Fruit fly (Drosophila melanogaster): Measurements from ENCODE around the gene CG11353.
A peak's percentile ranks its signal among the peaks of the same experiment; 100 is the strongest.

dm6 chr3L:4519417-4519931 is 13.5 kb upstream of the CG11353 start:
- TF ChIP-seq CG16779 (tag; optimal IDR thresholded peaks at IDR 0.05) (no peak), Lpt (GFP tag; optimal IDR thresholded peaks at IDR 0.05) (no peak), CG11902 (GFP tag; optimal IDR thresholded peaks at IDR 0.05) (no peak), Gug (GFP tag; IDR thresholded peaks at IDR 0.05) (no peak), CG8119 (GFP tag; IDR thresholded peaks at IDR 0.05) (peak; percentile 70; the same call in 2 of the 3 replicates), spab (GFP tag; optimal IDR thresholded peaks at IDR 0.05) (no peak), CG8319 (GFP tag; optimal IDR thresholded peaks at IDR 0.05) (no peak), ss (GFP tag; optimal IDR thresholded peaks at IDR 0.05) (no peak), OdsH (GFP tag; optimal IDR thresholded peaks at IDR 0.05) (no peak), CG6276 (GFP tag; optimal IDR thresholded peaks at IDR 0.05) (peak; percentile 33), topi (GFP tag; optimal IDR thresholded peaks at IDR 0.05) (no peak), CG10669 (GFP tag; optimal IDR thresholded peaks at IDR 0.05) (no peak), pdm3 (GFP tag; optimal IDR thresholded peaks at IDR 0.05) (no peak), Sox14 (GFP tag; optimal IDR thresholded peaks at IDR 0.05) (no peak)
